Worm (Caenorhabditis elegans): ENCODE measurements around the gene C15H7.3.
A peak's percentile ranks its signal among the peaks of the same experiment; 100 is the strongest.

Gene C15H7.3

DNA sequence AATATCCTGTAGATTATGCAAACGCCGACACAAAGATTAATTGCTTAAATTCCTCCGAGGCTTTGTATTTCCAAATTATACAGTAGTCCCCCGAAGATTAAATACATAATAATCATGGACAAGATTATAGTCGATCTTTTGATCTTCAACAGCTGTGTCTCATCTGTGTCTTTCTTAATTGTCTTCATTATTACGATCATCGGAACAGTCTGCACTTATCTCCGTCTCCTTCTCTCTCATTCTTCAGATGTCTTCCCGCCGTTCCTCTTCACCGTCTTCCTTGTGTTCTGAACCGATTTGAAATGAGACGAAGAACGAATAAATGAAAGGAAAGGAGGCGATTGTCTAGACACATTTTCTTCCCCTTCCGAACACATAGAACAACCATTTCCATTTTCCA lies 9.3 kb upstream of the C15H7.3 start (continued):
- TF ChIP-seq mab-9 (GFP tag; IDR thresholded peaks at IDR 0.05): no peak

DNA sequence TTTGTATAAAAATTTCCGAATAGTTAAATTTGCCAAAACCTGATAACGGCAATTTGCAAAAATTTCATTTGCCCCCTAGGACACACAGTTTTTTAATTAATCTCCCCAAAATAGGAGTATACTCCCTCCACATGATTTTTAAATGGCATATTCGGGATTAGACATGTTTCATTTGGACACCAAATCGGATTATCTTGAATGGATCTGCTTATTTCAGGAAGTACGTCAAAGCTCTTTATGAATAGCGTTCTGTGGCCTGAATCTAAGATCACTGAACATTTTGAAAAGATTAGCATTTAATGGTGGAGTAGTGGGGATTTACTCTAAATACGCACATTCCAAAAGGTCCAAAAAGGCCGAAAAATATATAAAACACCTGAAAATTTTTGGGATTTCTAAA lies 6.8 kb upstream of the C15H7.3 start:
- TF ChIP-seq pax-3 (tag; optimal IDR thresholded peaks at IDR 0.05) (peak; percentile 53), nhr-71 (tag; optimal IDR thresholded peaks at IDR 0.05) (no peak), fkh-8 (tag; optimal IDR thresholded peaks at IDR 0.05) (peak; percentile 30), dsc-1 (tag; optimal IDR thresholded peaks at IDR 0.05) (peak; percentile 94)

DNA sequence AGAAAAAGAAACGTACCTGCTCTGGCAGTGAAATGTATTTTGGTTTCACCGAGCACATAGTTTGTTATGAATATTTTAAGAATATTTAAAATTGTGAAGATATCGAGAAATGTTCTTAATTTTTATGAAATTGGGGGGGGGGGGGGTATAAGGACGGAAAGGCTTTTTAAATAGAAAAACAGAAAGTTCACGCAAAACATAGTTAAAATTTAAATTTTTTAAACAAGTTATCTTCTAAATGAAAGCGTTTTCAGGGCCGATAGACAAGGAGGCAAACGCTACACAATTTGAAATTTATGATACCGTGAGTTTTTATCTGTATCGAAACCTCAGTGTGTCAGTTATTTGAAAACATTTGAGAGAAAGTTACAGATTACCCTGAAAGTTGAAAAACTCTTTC lies 4.0 kb upstream of the C15H7.3 start, which contains the start of gene C15H7.4:
TSS of gene C15H7.4 (minus strand) at position 101 of the 400 bp plus-strand sequence.
- TF ChIP-seq irx-1 (tag; optimal IDR thresholded peaks at IDR 0.05) (no peak), unc-86 (tag; optimal IDR thresholded peaks at IDR 0.05) (no peak), ces-1 (GFP tag; optimal IDR thresholded peaks at IDR 0.05) (no peak), elt-3 (tag; optimal IDR thresholded peaks at IDR 0.05) (no peak), blmp-1 (tag; optimal IDR thresholded peaks at IDR 0.05) (no peak), nhr-12 (tag; optimal IDR thresholded peaks at IDR 0.05) (no peak), ceh-88 (GFP tag; IDR thresholded peaks at IDR 0.05) (no peak), F16B12.6 (tag; optimal IDR thresholded peaks at IDR 0.05) (no peak), nhr-47 (tag; optimal IDR thresholded peaks at IDR 0.05) (no peak), nhr-20 (tag; optimal IDR thresholded peaks at IDR 0.05) (no peak), zag-1 (tag; optimal IDR thresholded peaks at IDR 0.05) (no peak), C34B4.2 (tag; optimal IDR thresholded peaks at IDR 0.05) (no peak), tbx-2 (tag; optimal IDR thresholded peaks at IDR 0.05) (no peak)

DNA sequence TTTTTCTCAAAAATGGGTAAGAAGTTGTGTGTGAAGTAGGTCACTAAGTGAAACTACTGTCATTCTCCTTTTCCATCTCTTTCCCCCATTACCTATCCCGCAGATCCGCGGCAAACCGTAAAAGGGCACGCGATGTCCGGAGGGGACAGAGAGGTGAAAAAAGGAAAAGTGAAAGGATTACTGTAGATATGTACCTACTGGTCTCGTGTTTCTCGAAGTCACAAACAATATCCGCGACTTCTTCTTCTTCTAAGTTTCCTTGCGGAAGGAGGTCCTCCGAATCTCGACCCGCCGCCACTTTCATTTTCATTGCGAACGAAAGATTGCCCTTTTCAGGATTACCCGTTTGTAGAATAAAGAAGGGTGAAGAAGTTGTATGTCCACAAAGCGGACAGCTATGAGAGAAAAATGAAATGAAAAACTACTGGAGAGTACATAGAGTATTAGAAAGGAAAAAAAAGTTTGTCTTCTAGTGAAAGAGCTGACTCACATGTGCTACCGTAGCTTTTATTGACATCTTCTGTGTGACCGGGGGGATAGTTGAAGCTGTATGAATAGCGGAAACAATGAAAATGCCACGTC lies 5.2 kb downstream of the C15H7.3 start:
- no peak for TF ChIP-seq rnt-1 (tag; optimal IDR thresholded peaks at IDR 0.05)
- peak; percentile 100 for TF ChIP-seq blmp-1 (tag; optimal IDR thresholded peaks at IDR 0.05)
- TF ChIP-seq irx-1 (tag; optimal IDR thresholded peaks at IDR 0.05): no peak
- TF ChIP-seq xbp-1 (tag; optimal IDR thresholded peaks at IDR 0.05): no peak
- TF ChIP-seq elt-3 (tag; optimal IDR thresholded peaks at IDR 0.05): peak in 1 of 6 experiments; percentile 7
- TF ChIP-seq nhr-11 (tag; optimal IDR thresholded peaks at IDR 0.05): no peak
- no peak for TF ChIP-seq unc-98 (GFP tag; IDR thresholded peaks at IDR 0.05)
- TF ChIP-seq nhr-28 (tag; optimal IDR thresholded peaks at IDR 0.05): no peak
- TF ChIP-seq ztf-4 (tag; optimal IDR thresholded peaks at IDR 0.05): no peak
- no peak for TF ChIP-seq mab-9 (GFP tag; IDR thresholded peaks at IDR 0.05)
- TF ChIP-seq tlp-1 (tag; optimal IDR thresholded peaks at IDR 0.05): no peak

DNA sequence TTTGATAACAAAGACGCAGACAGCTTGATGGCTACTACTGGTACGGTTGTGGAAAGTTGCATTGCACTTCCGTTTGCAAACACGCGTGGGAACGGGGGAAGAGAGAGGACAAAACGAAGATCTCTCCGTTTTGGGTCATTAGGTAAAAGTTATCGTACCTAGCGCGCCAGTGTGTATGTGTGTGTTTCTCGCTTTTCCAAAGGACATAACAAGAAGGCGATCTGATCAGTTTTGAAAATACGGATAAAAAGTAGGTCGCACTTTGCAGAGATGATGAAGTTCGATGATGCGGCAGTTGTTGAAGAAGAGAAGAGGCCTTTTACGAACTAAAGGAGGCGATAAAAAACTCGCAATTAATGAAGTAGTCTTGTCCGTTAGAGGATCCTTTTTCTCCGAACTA lies 6.7 kb downstream of the C15H7.3 start:
- no peak for TF ChIP-seq dpl-1 (GFP tag; optimal IDR thresholded peaks at IDR 0.05)
- TF ChIP-seq blmp-1 (tag; optimal IDR thresholded peaks at IDR 0.05): peak; percentile 93
- TF ChIP-seq sptf-1 (tag; optimal IDR thresholded peaks at IDR 0.05): no peak
- peak in 1 of 6 experiments; percentile 38 for TF ChIP-seq elt-3 (tag; optimal IDR thresholded peaks at IDR 0.05)

DNA sequence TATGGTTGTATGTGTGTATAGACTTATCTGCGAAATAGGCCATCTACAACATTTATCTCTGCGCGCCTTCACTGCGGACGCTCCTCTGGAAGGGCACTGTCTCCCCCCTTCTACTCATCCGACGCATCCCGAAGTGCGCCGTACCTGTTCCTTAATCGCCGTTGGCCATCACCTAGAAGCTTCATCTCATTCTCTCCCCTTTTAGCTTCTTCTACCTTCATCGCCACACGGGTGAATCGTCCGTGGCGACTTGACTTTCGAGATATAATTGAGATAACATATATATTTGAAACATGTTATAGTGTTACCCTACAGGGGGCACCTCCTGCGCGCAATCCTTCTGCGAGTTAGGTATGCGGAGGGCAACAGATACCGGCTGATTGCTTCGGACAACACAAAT lies 9.7 kb downstream of the C15H7.3 start:
- no peak for TF ChIP-seq dsc-1 (tag; optimal IDR thresholded peaks at IDR 0.05)
- TF ChIP-seq fos-1 (tag; optimal IDR thresholded peaks at IDR 0.05): no peak
- no peak for TF ChIP-seq hlh-17 (GFP tag; optimal IDR thresholded peaks at IDR 0.05; ENCODE audit: borderline replicate concordance)
- TF ChIP-seq nhr-237 (tag; optimal IDR thresholded peaks at IDR 0.05): no peak
- peak; percentile 12 for TF ChIP-seq nhr-85 (tag)

Measured in whole organism, L1 larva.